Worm (Caenorhabditis elegans) whole organism, young adult: ENCODE measurements around the gene Y22D7AR.3.

Source experiments
- B0035.1 ChIP-seq: sonication (generic microtip); optimal IDR thresholded peaks from 2 replicates; lab custom pipeline; 2016; ENCODE audit warnings: missing genetic modification characterization, mild to moderate bottlenecking, missing compliant biosample characterization, missing genotype, missing genetic modification reagents
- F22D6.2 ChIP-seq: sonication (generic microtip); optimal IDR thresholded peaks from 2 replicates; lab custom pipeline; 2016; ENCODE audit warnings: mild to moderate bottlenecking, missing genetic modification characterization, missing compliant biosample characterization
- F49E8.2 ChIP-seq: sonication (generic microtip); optimal IDR thresholded peaks from 3 replicates; lab custom pipeline; 2017; ENCODE audit warnings: missing genetic modification characterization, mild to moderate bottlenecking, missing compliant biosample characterization, antibody characterized with exemption, moderate library complexity; ENCODE audit not compliant: insufficient read depth
- ZK185.1 ChIP-seq: sonication (generic microtip); optimal IDR thresholded peaks from 2 replicates; lab custom pipeline; 2016; ENCODE audit warnings: mild to moderate bottlenecking, missing genetic modification characterization, missing compliant biosample characterization; ENCODE audit not compliant: poor library complexity, severe bottlenecking
- attf-5 ChIP-seq: fragments of 200-800 bp; sonication (Bioruptor generic); optimal IDR thresholded peaks from 2 replicates; lab custom pipeline; 2018; ENCODE audit warnings: mild to moderate bottlenecking, missing genetic modification characterization, missing compliant biosample characterization
- attf-6 ChIP-seq: fragments of 200-800 bp; sonication (Bioruptor generic); IDR thresholded peaks from 2 replicates; pipeline ENCODE4 v1.3.6; 2022; ENCODE audit warnings: missing genetic modification reagents, missing genetic modification characterization, missing compliant biosample characterization
- ccch-3 ChIP-seq: fragments of 200-800 bp; sonication (Bioruptor generic); optimal IDR thresholded peaks from 2 replicates; lab custom pipeline; 2018; ENCODE audit warnings: mild to moderate bottlenecking, missing genetic modification characterization, missing compliant biosample characterization
- dox-1 ChIP-seq: fragments of 200-800 bp; sonication (Bioruptor generic); IDR thresholded peaks from 2 replicates; pipeline ENCODE4 v1.3.6; 2022; ENCODE audit warnings: missing genetic modification reagents, missing genetic modification characterization, missing compliant biosample characterization
- dpff-1 ChIP-seq: sonication (generic microtip); optimal IDR thresholded peaks from 2 replicates; lab custom pipeline; 2017; ENCODE audit warnings: mild to moderate bottlenecking, missing genetic modification characterization, missing compliant biosample characterization
- dpl-1 ChIP-seq: fragments of 150-350 bp; optimal IDR thresholded peaks from 2 replicates; lab custom pipeline; 2014; ENCODE audit warnings: missing biosample characterization, missing genetic modification reagents, missing genetic modification characterization
- efl-1 ChIP-seq: fragments of 150-350 bp; optimal IDR thresholded peaks from 2 replicates; lab custom pipeline; 2014; ENCODE audit warnings: missing biosample characterization, missing genetic modification reagents, missing genetic modification characterization
- egrh-3 ChIP-seq: fragments of 200-800 bp; sonication (Bioruptor generic); IDR thresholded peaks from 2 replicates; pipeline ENCODE4 v1.3.6; 2022; ENCODE audit warnings: missing genetic modification reagents, missing genetic modification characterization, missing compliant biosample characterization
- hlh-26 ChIP-seq: fragments of 200-800 bp; sonication (Bioruptor generic); conservative IDR thresholded peaks from 2 replicates; pipeline ENCODE4 v1.3.6; 2022; ENCODE audit warnings: missing genetic modification reagents, missing genetic modification characterization, missing compliant biosample characterization
- hsf-1 ChIP-seq: fragments of 200-800 bp; sonication (Bioruptor generic); IDR thresholded peaks from 2 replicates; pipeline ENCODE4 v1.3.6; 2022; ENCODE audit warnings: missing genetic modification reagents, missing genetic modification characterization, missing compliant biosample characterization
- lag-1 ChIP-seq: fragments of 200-800 bp; sonication (Bioruptor generic); IDR thresholded peaks from 2 replicates; pipeline ENCODE4 v1.3.6; 2022; ENCODE audit warnings: missing genetic modification reagents, missing genetic modification characterization, missing compliant biosample characterization
- let-607 ChIP-seq, 2 experiments: fragments of 200-800 bp in 1 of 2; sonication (Bioruptor generic) in 1 of 2; sonication (generic microtip) in 1 of 2; optimal IDR thresholded peaks; 2 replicates each; lab custom pipeline; 2016 to 2018; ENCODE audit warnings: mild to moderate bottlenecking in 2 of 2, missing compliant biosample characterization in 2 of 2, missing genetic modification characterization in 2 of 2, moderate library complexity in 2 of 2, missing genotype in 1 of 2
- lin-26 ChIP-seq: fragments of 200-800 bp; sonication (Bioruptor generic); IDR thresholded peaks from 2 replicates; pipeline ENCODE4 v1.3.6; 2022; ENCODE audit warnings: missing genetic modification reagents, missing genetic modification characterization, missing compliant biosample characterization
- lsl-1 ChIP-seq: fragments of 200-800 bp; sonication (Bioruptor generic); optimal IDR thresholded peaks from 2 replicates; lab custom pipeline; 2018; ENCODE audit warnings: mild to moderate bottlenecking, missing genetic modification characterization, moderate library complexity, missing compliant biosample characterization
- madf-10 ChIP-seq: sonication (generic microtip); optimal IDR thresholded peaks from 2 replicates; lab custom pipeline; 2016; ENCODE audit warnings: mild to moderate bottlenecking, missing genetic modification characterization, missing compliant biosample characterization
- madf-6 ChIP-seq: fragments of 200-800 bp; sonication (Bioruptor generic); IDR thresholded peaks from 2 replicates; pipeline ENCODE4 v1.3.6; 2022; ENCODE audit warnings: missing genetic modification reagents, missing genetic modification characterization, missing compliant biosample characterization
- nfya-2 ChIP-seq: fragments of 200-800 bp; sonication (Bioruptor generic); IDR thresholded peaks from 2 replicates; pipeline ENCODE4 v1.3.6; 2022; ENCODE audit warnings: missing genetic modification reagents, missing genetic modification characterization, missing compliant biosample characterization
- nfyb-1 ChIP-seq: fragments of 200-800 bp; sonication (Bioruptor generic); IDR thresholded peaks from 2 replicates; pipeline ENCODE4 v1.3.6; 2022; ENCODE audit warnings: missing genetic modification reagents, missing genetic modification characterization, missing compliant biosample characterization
- nhr-179 ChIP-seq: sonication (generic microtip); optimal IDR thresholded peaks from 2 replicates; lab custom pipeline; 2016; ENCODE audit warnings: mild to moderate bottlenecking, missing genetic modification characterization, missing compliant biosample characterization
- nhr-80 ChIP-seq: sonication (generic microtip); optimal IDR thresholded peaks from 2 replicates; lab custom pipeline; 2016; ENCODE audit warnings: missing genetic modification characterization, missing compliant biosample characterization
- rpc-1 ChIP-seq, 2 experiments: fragments of 150-350 bp in 1 of 2; sonication (generic microtip) in 1 of 2; optimal IDR thresholded peaks; 2 replicates each; lab custom pipeline; 2014 to 2018; ENCODE audit warnings: missing biosample characterization in 1 of 2, missing genetic modification characterization in 1 of 2, missing genetic modification reagents in 1 of 2, missing genotype in 1 of 2
- sptf-2 ChIP-seq: fragments of 200-800 bp; sonication (Bioruptor generic); optimal IDR thresholded peaks from 2 replicates; lab custom pipeline; 2018; ENCODE audit warnings: mild to moderate bottlenecking, missing genetic modification characterization, missing compliant biosample characterization
- tbp1 ChIP-seq: fragments of 200-800 bp; sonication (Bioruptor generic); optimal IDR thresholded peaks from 2 replicates; lab custom pipeline; 2018; ENCODE audit warnings: mild to moderate bottlenecking, missing genetic modification characterization, missing compliant biosample characterization
- tlf-1 ChIP-seq: fragments of 200-800 bp; sonication (Bioruptor generic); optimal IDR thresholded peaks from 2 replicates; lab custom pipeline; 2018; ENCODE audit warnings: mild to moderate bottlenecking, missing genetic modification characterization, missing compliant biosample characterization
- unc-62 ChIP-seq: fragments of 150-350 bp; optimal IDR thresholded peaks from 2 replicates; lab custom pipeline; 2014; ENCODE audit warnings: missing biosample characterization, missing genetic modification reagents, missing genetic modification characterization
- zfh-2 ChIP-seq: fragments of 200-800 bp; sonication (Bioruptor generic); conservative IDR thresholded peaks from 2 replicates; pipeline ENCODE4 v1.3.6; 2022; ENCODE audit warnings: missing genetic modification reagents, missing genetic modification characterization, missing compliant biosample characterization
- ztf-28 ChIP-seq: fragments of 200-800 bp; sonication (Bioruptor generic); IDR thresholded peaks from 2 replicates; pipeline ENCODE4 v1.3.6; 2022; ENCODE audit warnings: missing genetic modification reagents, missing genetic modification characterization, missing compliant biosample characterization

The Y22D7AR.3 gene

DNA sequence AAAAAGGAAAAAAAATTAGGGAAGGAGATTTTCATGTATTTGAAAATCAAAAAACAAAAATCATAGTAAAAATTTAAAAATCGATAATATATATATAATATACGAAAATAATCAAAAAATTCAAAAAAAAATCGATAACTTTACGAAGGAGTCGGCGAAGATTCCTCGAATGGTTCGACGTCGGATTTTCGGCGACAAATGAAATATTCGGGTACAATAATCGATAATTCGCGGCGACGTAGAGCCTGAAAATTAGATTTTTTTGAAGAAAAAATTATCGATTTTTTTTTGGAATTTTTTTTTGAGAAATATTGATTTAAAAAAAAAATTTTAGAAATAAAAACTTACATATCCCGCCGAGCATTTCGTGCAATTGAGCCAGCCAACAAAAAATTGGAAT is 276 bp downstream of the Y22D7AR.3 start:
- TF ChIP-seq madf-6 (GFP tag; lab: Robert Waterston, UW) (no peak), attf-5 (GFP tag; lab: Kevin White, UChicago) (no peak), nfyb-1 (GFP tag; lab: Robert Waterston, UW) (no peak)
- TF ChIP-seq, all 124 proteins: peak for 0

- TF ChIP-seq zfh-2 (GFP tag; lab: Robert Waterston, UW) (peak; percentile 76), rpc-1 (optimal IDR thresholded peaks at IDR 0.05; lab: Kevin White, UChicago) (no peak), rpc-1 (tag; optimal IDR thresholded peaks at IDR 0.05; lab: Kevin White, UChicago) (peak; percentile 11), F22D6.2 (tag; lab: Kevin White, UChicago) (no peak), egrh-3 (GFP tag; lab: Robert Waterston, UW) (peak; percentile 64; the same call in 1 of the 2 replicates)
Measured at ce11 chrIII:1664761-1665266, 835 bp downstream of the Y22D7AR.3 start, which contains the start of gene Y22D7AL.16. TSS of gene Y22D7AL.16 (minus strand) at chrIII:1665216.

DNA sequence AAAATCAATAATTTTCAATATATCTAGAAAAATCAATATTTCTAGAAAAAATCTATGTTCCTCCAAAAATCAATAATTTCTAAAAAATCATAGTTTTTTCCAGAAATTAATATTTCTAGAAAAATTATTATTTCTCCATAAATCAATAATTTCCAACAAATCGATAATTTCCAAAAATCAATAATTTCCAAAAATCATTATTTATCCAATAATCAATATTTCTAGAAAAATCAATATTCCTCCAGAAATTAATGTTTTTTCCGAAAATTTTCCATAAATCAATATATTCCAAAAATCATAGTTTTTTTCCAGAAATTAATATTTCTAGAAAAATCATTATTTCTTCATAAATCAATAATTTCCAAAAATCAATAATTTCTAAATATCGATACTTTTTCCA is 2.6 kb downstream of the Y22D7AR.3 start:
- TF ChIP-seq unc-62 (GFP tag; lab: Kevin White, UChicago), result no peak
- TF ChIP-seq dox-1 (GFP tag; lab: Robert Waterston, UW), result no peak
- TF ChIP-seq lin-26 (GFP tag; lab: Robert Waterston, UW), result no peak
- no peak for TF ChIP-seq dpl-1 (GFP tag; lab: Kevin White, UChicago)
- TF ChIP-seq ccch-3 (GFP tag; lab: Kevin White, UChicago), result no peak
- TF ChIP-seq hlh-26 (GFP tag; lab: Robert Waterston, UW), result no peak
- no peak for TF ChIP-seq sptf-2
- TF ChIP-seq lag-1 (GFP tag; lab: Robert Waterston, UW), result no peak
- no peak for TF ChIP-seq madf-10 (tag; lab: Kevin White, UChicago)
- TF ChIP-seq tlf-1, result no peak
- no peak for TF ChIP-seq attf-6 (GFP tag; lab: Robert Waterston, UW)
- no peak for TF ChIP-seq attf-5 (GFP tag; lab: Kevin White, UChicago)
- TF ChIP-seq dpff-1 (tag; lab: Kevin White, UChicago), result no peak
- no peak for TF ChIP-seq lsl-1 (GFP tag; lab: Kevin White, UChicago)
- no peak for TF ChIP-seq ztf-28 (GFP tag; lab: Robert Waterston, UW)
- no peak for TF ChIP-seq efl-1 (GFP tag; lab: Kevin White, UChicago)
- no peak for TF ChIP-seq B0035.1 (tag; lab: Kevin White, UChicago)

- TF ChIP-seq let-607 (tag; optimal IDR thresholded peaks at IDR 0.05; lab: Kevin White, UChicago), result no peak
- TF ChIP-seq ZK185.1 (tag; lab: Kevin White, UChicago), result no peak
- no peak for TF ChIP-seq F49E8.2
- no peak for TF ChIP-seq nhr-179 (tag; lab: Kevin White, UChicago)
- TF ChIP-seq hsf-1 (GFP tag; lab: Robert Waterston, UW), result no peak
- no peak for TF ChIP-seq rpc-1 (optimal IDR thresholded peaks at IDR 0.05; lab: Kevin White, UChicago)
- TF ChIP-seq rpc-1 (tag; optimal IDR thresholded peaks at IDR 0.05; lab: Kevin White, UChicago), result peak; percentile 56
- peak; percentile 70 for TF ChIP-seq tbp1
Measured at ce11 chrIII:1662405-1662804, 3.2 kb downstream of the Y22D7AR.3 start.

ce11 chrIII:1661031-1661430 is 4.6 kb downstream of the Y22D7AR.3 start:
- no peak for TF ChIP-seq nfya-2 (GFP tag; lab: Robert Waterston, UW)
- peak; percentile 40 for TF ChIP-seq nhr-80 (tag; lab: Kevin White, UChicago)
